Fruit fly (Drosophila melanogaster): ENCODE measurements around the gene scaf6.

DNA sequence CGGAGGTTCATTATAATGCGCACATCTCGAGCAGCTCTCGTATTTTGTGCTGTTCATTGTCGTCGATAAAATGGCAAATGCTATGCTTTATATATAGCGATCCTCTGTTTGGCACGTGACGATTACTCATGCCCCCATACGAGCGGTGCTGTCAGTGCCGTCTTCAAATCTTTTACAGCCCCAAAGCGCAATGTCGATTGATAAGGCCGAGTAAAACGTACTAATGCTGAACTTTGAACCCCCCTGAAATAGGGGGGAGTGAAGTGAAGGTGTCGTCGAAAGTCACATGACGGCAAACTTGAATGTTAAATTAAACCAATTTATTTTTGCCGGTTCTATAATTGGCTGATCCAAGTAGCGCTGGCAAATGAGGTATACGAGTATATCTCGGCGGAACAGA lies 42.1 kb downstream of the scaf6 start:
- TF ChIP-seq Mio (GFP tag; optimal IDR thresholded peaks at IDR 0.05) (no peak), br (GFP tag; optimal IDR thresholded peaks at IDR 0.05) (no peak)

Data from whole organism, wandering third instar larva.